Worm (Caenorhabditis elegans) whole organism, L4/young adult: ENCODE data around the gene nhr-56.

ENCODE experiments used
- dao-5 ChIP-seq: sonication (generic microtip); optimal IDR thresholded peaks from 2 replicates; lab custom pipeline; 2016; ENCODE audit warnings: missing genotype, missing genetic modification characterization, moderate library complexity, missing compliant biosample characterization
- him-1 ChIP-seq: sonication (generic microtip); optimal IDR thresholded peaks from 2 replicates; lab custom pipeline; 2016; ENCODE audit warnings: missing genotype, missing genetic modification reagents, missing genetic modification characterization, missing compliant biosample characterization

- TF ChIP-seq dao-5 (tag; lab: Kevin White, UChicago) (no peak), him-1 (tag; lab: Kevin White, UChicago) (no peak)
Measured at ce11 chrV:2238012-2238411, 19.2 kb downstream of the nhr-56 start.
